Fruit fly (Drosophila melanogaster): ENCODE measurements around the gene Eip74EF.

dm6 chr3L:17667642-17668362, 48.7 kb upstream of the Eip74EF start:
- no peak for TF ChIP-seq CTCF (optimal IDR thresholded peaks at IDR 0.05)
- no peak for TF ChIP-seq CG8478 (optimal IDR thresholded peaks at IDR 0.05)

Measured in S2 (cell line).